Worm (Caenorhabditis elegans) whole organism, young adult: ENCODE data around the gene F49C5.10.

Experiments used
- B0035.1 ChIP-seq: sonication (generic microtip); optimal IDR thresholded peaks from 2 replicates; lab custom pipeline; 2016; ENCODE audit warnings: missing genetic modification characterization, mild to moderate bottlenecking, missing compliant biosample characterization, missing genotype, missing genetic modification reagents
- B0261.1 ChIP-seq: sonication (generic microtip); optimal IDR thresholded peaks from 2 replicates; lab custom pipeline; 2016; ENCODE audit warnings: mild to moderate bottlenecking, missing genetic modification characterization, moderate library complexity, missing compliant biosample characterization
- F23B12.7 ChIP-seq: sonication (generic microtip); optimal IDR thresholded peaks from 2 replicates; lab custom pipeline; 2017; ENCODE audit warnings: missing genetic modification characterization, mild to moderate bottlenecking, missing compliant biosample characterization, antibody characterized with exemption, moderate library complexity; ENCODE audit not compliant: insufficient read depth
- F33H1.4 ChIP-seq: fragments of 200-800 bp; sonication (Bioruptor generic); IDR thresholded peaks from 2 replicates; pipeline ENCODE4 v1.3.6; 2022; ENCODE audit warnings: missing genetic modification reagents, missing genetic modification characterization, missing compliant biosample characterization
- F49E8.2 ChIP-seq: sonication (generic microtip); optimal IDR thresholded peaks from 3 replicates; lab custom pipeline; 2017; ENCODE audit warnings: missing genetic modification characterization, mild to moderate bottlenecking, missing compliant biosample characterization, antibody characterized with exemption, moderate library complexity; ENCODE audit not compliant: insufficient read depth
- K11D2.4 ChIP-seq: fragments of 200-800 bp; sonication (Bioruptor generic); IDR thresholded peaks from 2 replicates; pipeline ENCODE4 v1.3.6; 2022; ENCODE audit warnings: missing genetic modification reagents, missing genetic modification characterization, missing compliant biosample characterization
- K12H6.12 ChIP-seq: fragments of 200-800 bp; sonication (Bioruptor generic); optimal IDR thresholded peaks from 2 replicates; lab custom pipeline; 2018; ENCODE audit warnings: mild to moderate bottlenecking, missing genetic modification characterization, missing compliant biosample characterization
- T26A5.8 ChIP-seq: sonication (generic microtip); optimal IDR thresholded peaks from 2 replicates; lab custom pipeline; 2016; ENCODE audit warnings: missing genetic modification characterization, missing compliant biosample characterization
- Y53G8AR.9 ChIP-seq: fragments of 200-800 bp; sonication (Bioruptor generic); conservative IDR thresholded peaks from 2 replicates; pipeline ENCODE4 v1.3.6; 2022; ENCODE audit warnings: missing genetic modification reagents, missing genetic modification characterization, missing compliant biosample characterization
- Y56A3A.18 ChIP-seq: fragments of 200-800 bp; sonication (Bioruptor generic); IDR thresholded peaks from 2 replicates; pipeline ENCODE4 v1.3.6; 2022; ENCODE audit warnings: missing genetic modification reagents, missing genetic modification characterization, missing compliant biosample characterization
- Y67H2A.10 ChIP-seq: fragments of 200-800 bp; sonication (Bioruptor generic); conservative IDR thresholded peaks from 2 replicates; pipeline ENCODE4 v1.3.6; 2022; ENCODE audit warnings: missing genetic modification reagents, missing genetic modification characterization, missing compliant biosample characterization
- Y95B8A.8 ChIP-seq: fragments of 200-800 bp; sonication (Bioruptor generic); IDR thresholded peaks from 2 replicates; pipeline ENCODE4 v1.3.6; 2022; ENCODE audit warnings: missing genetic modification reagents, missing genetic modification characterization, missing compliant biosample characterization
- atf-7 ChIP-seq: sonication (generic microtip); optimal IDR thresholded peaks from 2 replicates; lab custom pipeline; 2017; ENCODE audit warnings: mild to moderate bottlenecking, missing genetic modification characterization, missing compliant biosample characterization
- athp-1 ChIP-seq: sonication (generic microtip); optimal IDR thresholded peaks from 2 replicates; lab custom pipeline; 2017; ENCODE audit warnings: mild to moderate bottlenecking, missing genetic modification characterization, missing compliant biosample characterization
- attf-3 ChIP-seq: fragments of 200-800 bp; sonication (Bioruptor generic); conservative IDR thresholded peaks from 2 replicates; pipeline ENCODE4 v1.3.6; 2022; ENCODE audit warnings: missing genetic modification reagents, missing genetic modification characterization, missing compliant biosample characterization
- attf-5 ChIP-seq: fragments of 200-800 bp; sonication (Bioruptor generic); optimal IDR thresholded peaks from 2 replicates; lab custom pipeline; 2018; ENCODE audit warnings: mild to moderate bottlenecking, missing genetic modification characterization, missing compliant biosample characterization
- attf-6 ChIP-seq: fragments of 200-800 bp; sonication (Bioruptor generic); IDR thresholded peaks from 2 replicates; pipeline ENCODE4 v1.3.6; 2022; ENCODE audit warnings: missing genetic modification reagents, missing genetic modification characterization, missing compliant biosample characterization
- ceh-100 ChIP-seq: fragments of 200-800 bp; sonication (Bioruptor generic); IDR thresholded peaks from 2 replicates; pipeline ENCODE4 v1.3.6; 2022; ENCODE audit warnings: missing genetic modification reagents, missing genetic modification characterization, missing compliant biosample characterization
- ceh-40 ChIP-seq: fragments of 200-800 bp; sonication (Bioruptor generic); IDR thresholded peaks from 2 replicates; pipeline ENCODE4 v1.3.6; 2022; ENCODE audit warnings: missing genetic modification characterization, missing compliant biosample characterization
- chd-7 ChIP-seq: sonication (generic microtip); optimal IDR thresholded peaks from 2 replicates; lab custom pipeline; 2016; ENCODE audit warnings: mild to moderate bottlenecking, missing genetic modification characterization, moderate library complexity, missing compliant biosample characterization
- egl-44 ChIP-seq: fragments of 200-800 bp; sonication (Bioruptor generic); IDR thresholded peaks from 2 replicates; pipeline ENCODE4 v1.3.6; 2022; ENCODE audit warnings: missing genetic modification reagents, missing genetic modification characterization, missing compliant biosample characterization
- egrh-3 ChIP-seq: fragments of 200-800 bp; sonication (Bioruptor generic); IDR thresholded peaks from 2 replicates; pipeline ENCODE4 v1.3.6; 2022; ENCODE audit warnings: missing genetic modification reagents, missing genetic modification characterization, missing compliant biosample characterization
- ekl-4 ChIP-seq: fragments of 200-800 bp; sonication (Bioruptor generic); IDR thresholded peaks from 2 replicates; pipeline ENCODE4 v1.3.6; 2022; ENCODE audit warnings: missing genetic modification reagents, missing genetic modification characterization, missing compliant biosample characterization
- him-1 ChIP-seq: sonication (generic microtip); optimal IDR thresholded peaks from 2 replicates; lab custom pipeline; 2016; ENCODE audit warnings: missing genotype, missing genetic modification reagents, missing genetic modification characterization, missing compliant biosample characterization
- hmg-1.2 ChIP-seq: fragments of 200-800 bp; sonication (Bioruptor generic); IDR thresholded peaks from 2 replicates; pipeline ENCODE4 v1.3.6; 2022; ENCODE audit warnings: missing genetic modification reagents, missing genetic modification characterization, missing compliant biosample characterization
- hrde-1 ChIP-seq: sonication (generic microtip); optimal IDR thresholded peaks from 2 replicates; lab custom pipeline; 2016; ENCODE audit warnings: missing genetic modification characterization, mild to moderate bottlenecking, missing compliant biosample characterization, moderate library complexity, missing genotype, missing genetic modification reagents, borderline replicate concordance
- hsf-1 ChIP-seq: fragments of 200-800 bp; sonication (Bioruptor generic); IDR thresholded peaks from 2 replicates; pipeline ENCODE4 v1.3.6; 2022; ENCODE audit warnings: missing genetic modification reagents, missing genetic modification characterization, missing compliant biosample characterization
- let-526 ChIP-seq: fragments of 200-800 bp; sonication (Bioruptor generic); IDR thresholded peaks from 2 replicates; pipeline ENCODE4 v1.3.6; 2022; ENCODE audit warnings: missing genetic modification reagents, missing genetic modification characterization, missing compliant biosample characterization
- lsy-27 ChIP-seq: sonication (generic microtip); optimal IDR thresholded peaks from 2 replicates; lab custom pipeline; 2017; ENCODE audit warnings: missing genetic modification characterization, mild to moderate bottlenecking, missing compliant biosample characterization, antibody characterized with exemption, missing genotype, borderline replicate concordance; ENCODE audit not compliant: insufficient read depth
- madf-10 ChIP-seq: sonication (generic microtip); optimal IDR thresholded peaks from 2 replicates; lab custom pipeline; 2016; ENCODE audit warnings: mild to moderate bottlenecking, missing genetic modification characterization, missing compliant biosample characterization
- mcd-1 ChIP-seq: fragments of 200-800 bp; sonication (Bioruptor generic); IDR thresholded peaks from 2 replicates; pipeline ENCODE4 v1.3.6; 2022; ENCODE audit warnings: missing genetic modification reagents, missing genetic modification characterization, missing compliant biosample characterization
- mel-28 ChIP-seq: sonication (generic microtip); optimal IDR thresholded peaks from 2 replicates; lab custom pipeline; 2016; ENCODE audit warnings: borderline replicate concordance, mild to moderate bottlenecking, missing genetic modification characterization, missing compliant biosample characterization
- mxl-1 ChIP-seq: sonication (generic microtip); optimal IDR thresholded peaks from 2 replicates; lab custom pipeline; 2016; ENCODE audit warnings: missing genetic modification characterization, missing compliant biosample characterization
- nhr-80 ChIP-seq: sonication (generic microtip); optimal IDR thresholded peaks from 2 replicates; lab custom pipeline; 2016; ENCODE audit warnings: missing genetic modification characterization, missing compliant biosample characterization
- nhr-90 ChIP-seq: sonication (generic microtip); optimal IDR thresholded peaks from 2 replicates; lab custom pipeline; 2016; ENCODE audit warnings: missing genotype, mild to moderate bottlenecking, missing genetic modification characterization, missing compliant biosample characterization
- rcor-1 ChIP-seq: fragments of 200-800 bp; sonication (Bioruptor generic); IDR thresholded peaks from 2 replicates; pipeline ENCODE4 v1.3.6; 2022; ENCODE audit warnings: missing genetic modification reagents, missing genetic modification characterization, missing compliant biosample characterization
- snpc-1.1 ChIP-seq: sonication (generic microtip); optimal IDR thresholded peaks from 2 replicates; lab custom pipeline; 2017; ENCODE audit warnings: missing genetic modification characterization, mild to moderate bottlenecking, missing compliant biosample characterization, antibody characterized with exemption, moderate library complexity, missing genotype, missing genetic modification reagents; ENCODE audit not compliant: insufficient read depth
- snpc-1.3 ChIP-seq: sonication (generic microtip); optimal IDR thresholded peaks from 2 replicates; lab custom pipeline; 2017; ENCODE audit warnings: missing genetic modification characterization, mild to moderate bottlenecking, missing compliant biosample characterization, antibody characterized with exemption, moderate library complexity, missing genotype, missing genetic modification reagents; ENCODE audit not compliant: insufficient read depth
- snpc-3.4 ChIP-seq: sonication (generic microtip); optimal IDR thresholded peaks from 2 replicates; lab custom pipeline; 2017; ENCODE audit warnings: missing genetic modification characterization, mild to moderate bottlenecking, missing compliant biosample characterization, antibody characterized with exemption, moderate library complexity, missing genotype, missing genetic modification reagents
- snpc-4 ChIP-seq, 5 experiments: fragments of 150-350 bp in 1 of 5; sonication (generic microtip) in 4 of 5; optimal IDR thresholded peaks; 2 replicates each; lab custom pipeline; 2014 to 2018; ENCODE audit warnings: missing genetic modification characterization in 5 of 5, missing biosample characterization in 3 of 5, antibody characterized with exemption in 2 of 5, mild to moderate bottlenecking in 2 of 5, missing compliant biosample characterization in 2 of 5, missing genotype in 2 of 5, moderate library complexity in 2 of 5, missing genetic modification reagents in 1 of 5
- zfh-2 ChIP-seq: fragments of 200-800 bp; sonication (Bioruptor generic); conservative IDR thresholded peaks from 2 replicates; pipeline ENCODE4 v1.3.6; 2022; ENCODE audit warnings: missing genetic modification reagents, missing genetic modification characterization, missing compliant biosample characterization
- ztf-18 ChIP-seq: sonication (generic microtip); optimal IDR thresholded peaks from 2 replicates; lab custom pipeline; 2016; ENCODE audit warnings: missing genotype, mild to moderate bottlenecking, missing genetic modification characterization, missing compliant biosample characterization
- ztf-26 ChIP-seq: sonication (generic microtip); optimal IDR thresholded peaks from 2 replicates; lab custom pipeline; 2017; ENCODE audit warnings: missing genetic modification characterization, missing compliant biosample characterization
- ztf-28 ChIP-seq: fragments of 200-800 bp; sonication (Bioruptor generic); IDR thresholded peaks from 2 replicates; pipeline ENCODE4 v1.3.6; 2022; ENCODE audit warnings: missing genetic modification reagents, missing genetic modification characterization, missing compliant biosample characterization

The F49C5.10 gene

ce11 chrII:12541670-12542080 is 4.9 kb upstream of the F49C5.10 start:
- peak; percentile 62; the same call in 1 of the 2 replicates for TF ChIP-seq hmg-1.2 (GFP tag; lab: Robert Waterston, UW)
- peak; percentile 67 for TF ChIP-seq snpc-3.4 (tag; lab: Kevin White, UChicago)
- peak; percentile 65 for TF ChIP-seq mxl-1 (tag; lab: Kevin White, UChicago)
- 0 out of 2 replicates have a peak, but pooled peaks have one; percentile 55 for TF ChIP-seq Y53G8AR.9
- TF ChIP-seq egrh-3 (GFP tag; lab: Robert Waterston, UW) = peak; percentile 58
- TF ChIP-seq chd-7 (tag; lab: Kevin White, UChicago) = peak; percentile 77
- TF ChIP-seq egl-44 (GFP tag; lab: Robert Waterston, UW) = 0 out of 2 replicates have a peak, but pooled peaks have one; percentile 64
- TF ChIP-seq B0035.1 (tag; lab: Kevin White, UChicago) = peak; percentile 51
- 0 out of 2 replicates have a peak, but pooled peaks have one; percentile 81 for TF ChIP-seq Y56A3A.18 (GFP tag; lab: Robert Waterston, UW)
- peak; percentile 76 for TF ChIP-seq F23B12.7 (tag; lab: Kevin White, UChicago)
- peak; percentile 61 for TF ChIP-seq F49E8.2
- peak; percentile 3 for TF ChIP-seq mel-28
- 0 out of 2 replicates have a peak, but pooled peaks have one; percentile 42 for TF ChIP-seq ztf-28 (GFP tag; lab: Robert Waterston, UW)
- TF ChIP-seq attf-5 (GFP tag; lab: Kevin White, UChicago) = peak; percentile 48
- TF ChIP-seq zfh-2 (GFP tag; lab: Robert Waterston, UW) = 0 out of 2 replicates have a peak, but pooled peaks have one; percentile 9
- TF ChIP-seq madf-10 (tag; lab: Kevin White, UChicago) = peak; percentile 39
- TF ChIP-seq F33H1.4 (GFP tag; lab: Robert Waterston, UW) = peak; percentile 24
- TF ChIP-seq ceh-40 (GFP tag; lab: Robert Waterston, UW) = 0 out of 2 replicates have a peak, but pooled peaks have one; percentile 40
- TF ChIP-seq ekl-4 (GFP tag; lab: Robert Waterston, UW) = peak; percentile 17; the same call in 1 of the 2 replicates
- 0 out of 2 replicates have a peak, but pooled peaks have one; percentile 11 for TF ChIP-seq K11D2.4
- peak; percentile 64 for TF ChIP-seq hrde-1 (tag; lab: Kevin White, UChicago)
- TF ChIP-seq ztf-18 (tag; lab: Kevin White, UChicago) = peak; percentile 65
- peak; percentile 27 for TF ChIP-seq athp-1
- TF ChIP-seq Y95B8A.8 = 0 out of 2 replicates have a peak, but pooled peaks have one; percentile 42
- TF ChIP-seq hsf-1 = 0 out of 2 replicates have a peak, but pooled peaks have one; percentile 14
- peak; percentile 56; the same call in 1 of the 2 replicates for TF ChIP-seq ceh-100
- TF ChIP-seq K12H6.12 (tag; lab: Kevin White, UChicago) = peak; percentile 9
- TF ChIP-seq attf-3 (GFP tag; lab: Robert Waterston, UW) = peak; percentile 57; the same call in 1 of the 2 replicates
- TF ChIP-seq atf-7 = peak; percentile 66
- peak; percentile 40 for TF ChIP-seq ztf-26 (tag; lab: Kevin White, UChicago)
- TF ChIP-seq snpc-4 (GFP tag; optimal IDR thresholded peaks at IDR 0.05; lab: Kevin White, UChicago) = peak; percentile 75
- TF ChIP-seq snpc-4 (tag; optimal IDR thresholded peaks at IDR 0.05; lab: Kevin White, UChicago) = peak in 3 of 4 experiments; percentile 44 to 72 (median 70)
- TF ChIP-seq let-526 (GFP tag; lab: Robert Waterston, UW) = 0 out of 2 replicates have a peak, but pooled peaks have one; percentile 59
- TF ChIP-seq nhr-90 (tag; lab: Kevin White, UChicago) = peak; percentile 88
- TF ChIP-seq mcd-1 = peak; percentile 50; the same call in 1 of the 2 replicates
- TF ChIP-seq Y67H2A.10 = 0 out of 2 replicates have a peak, but pooled peaks have one; percentile 10
- TF ChIP-seq T26A5.8 (tag; lab: Kevin White, UChicago) = peak; percentile 30
- TF ChIP-seq snpc-1.3 (tag; lab: Kevin White, UChicago) = peak; percentile 49
- peak; percentile 76 for TF ChIP-seq snpc-1.1 (tag; lab: Kevin White, UChicago)
- TF ChIP-seq rcor-1 (GFP tag; lab: Robert Waterston, UW) = peak; percentile 17; the same call in 1 of the 2 replicates
- 0 out of 2 replicates have a peak, but pooled peaks have one; percentile 54 for TF ChIP-seq attf-6
- peak; percentile 32 for TF ChIP-seq lsy-27 (tag; lab: Kevin White, UChicago)
- peak; percentile 94 for TF ChIP-seq B0261.1 (tag; lab: Kevin White, UChicago)
- TF ChIP-seq nhr-80 (tag; lab: Kevin White, UChicago) = peak; percentile 52
- peak; percentile 89 for TF ChIP-seq him-1 (tag; lab: Kevin White, UChicago)
